Worm (Caenorhabditis elegans) whole organism, L4/young adult: ENCODE data around the gene T23F2.2.

Experiments
- W03F9.2 ChIP-seq: fragments of 150-350 bp; optimal IDR thresholded peaks from 2 replicates; lab custom pipeline; 2014; ENCODE audit warnings: missing biosample characterization, missing genetic modification characterization
- dao-5 ChIP-seq: sonication (generic microtip); optimal IDR thresholded peaks from 2 replicates; lab custom pipeline; 2016; ENCODE audit warnings: missing genotype, missing genetic modification characterization, moderate library complexity, missing compliant biosample characterization
- him-1 ChIP-seq: sonication (generic microtip); optimal IDR thresholded peaks from 2 replicates; lab custom pipeline; 2016; ENCODE audit warnings: missing genotype, missing genetic modification reagents, missing genetic modification characterization, missing compliant biosample characterization

DNA sequence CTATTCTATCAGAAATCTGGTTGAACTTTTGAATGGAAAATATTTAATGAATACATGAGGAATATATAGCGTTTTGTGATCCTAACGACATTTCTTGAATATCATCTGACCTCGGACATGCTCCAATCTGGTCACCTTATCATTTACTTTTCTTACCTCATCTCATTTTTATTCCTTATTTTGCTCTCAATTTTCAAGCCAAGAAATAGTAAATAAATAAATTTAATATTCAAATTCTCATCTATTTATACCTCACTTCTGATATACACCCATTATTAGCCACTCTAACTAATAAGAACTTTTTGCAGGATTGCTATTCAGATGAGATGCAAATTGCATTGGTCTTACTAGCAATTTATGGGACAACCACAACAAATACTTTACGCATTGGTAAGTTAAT, 44.1 kb downstream of the T23F2.2 start, which contains the start of gene ddr-1:
- TF ChIP-seq W03F9.2 (no peak), him-1 (tag; lab: Kevin White, UChicago) (no peak), dao-5 (tag; lab: Kevin White, UChicago) (no peak)
